Fruit fly (Drosophila melanogaster) whole organism, wandering third instar larva: ENCODE data around the gene Appl.

ENCODE experiments used
- CG9705 ChIP-seq: fragments of 200-800 bp; sonication (Bioruptor generic); optimal IDR thresholded peaks from 2 replicates; lab custom pipeline; 2018; ENCODE audit warnings: missing biosample characterization, mild to moderate bottlenecking, missing genetic modification characterization
- CrebA ChIP-seq: fragments of 200-800 bp; sonication (Bioruptor generic); optimal IDR thresholded peaks from 2 replicates; lab custom pipeline; 2016; ENCODE audit warnings: missing biosample characterization, mild to moderate bottlenecking, missing genetic modification characterization, borderline replicate concordance
- Hr83 ChIP-seq: fragments of 200-300 bp; sonication (Bioruptor generic); optimal IDR thresholded peaks from 2 replicates; lab custom pipeline; 2016; ENCODE audit warnings: missing biosample characterization, mild to moderate bottlenecking, missing genetic modification characterization, moderate library complexity; ENCODE audit not compliant: poor library complexity, severe bottlenecking
- Myc ChIP-seq: fragments of >200 bp; optimal IDR thresholded peaks from 2 replicates; lab custom pipeline; 2017
- dmrt93B ChIP-seq: fragments of 200-800 bp; sonication (Bioruptor generic); optimal IDR thresholded peaks from 2 replicates; lab custom pipeline; 2018; ENCODE audit warnings: missing biosample characterization, mild to moderate bottlenecking, missing genetic modification characterization
- ey ChIP-seq: fragments of 200-800 bp; sonication (Bioruptor generic); optimal IDR thresholded peaks from 2 replicates; lab custom pipeline; 2016; ENCODE audit warnings: missing biosample characterization, missing genetic modification characterization
- fru ChIP-seq: fragments of 200-800 bp; sonication (Bioruptor generic); optimal IDR thresholded peaks from 3 replicates; lab custom pipeline; 2016; ENCODE audit warnings: missing biosample characterization, mild to moderate bottlenecking, missing genetic modification characterization
- h ChIP-seq: fragments of 200-800 bp; sonication (Bioruptor generic); optimal IDR thresholded peaks from 3 replicates; lab custom pipeline; 2016; ENCODE audit warnings: missing biosample characterization, mild to moderate bottlenecking, missing genetic modification characterization
- psq ChIP-seq: fragments of 200-800 bp; sonication (Bioruptor generic); optimal IDR thresholded peaks from 3 replicates; lab custom pipeline; 2017; ENCODE audit warnings: missing biosample characterization, mild to moderate bottlenecking, missing genetic modification characterization, moderate library complexity

DNA sequence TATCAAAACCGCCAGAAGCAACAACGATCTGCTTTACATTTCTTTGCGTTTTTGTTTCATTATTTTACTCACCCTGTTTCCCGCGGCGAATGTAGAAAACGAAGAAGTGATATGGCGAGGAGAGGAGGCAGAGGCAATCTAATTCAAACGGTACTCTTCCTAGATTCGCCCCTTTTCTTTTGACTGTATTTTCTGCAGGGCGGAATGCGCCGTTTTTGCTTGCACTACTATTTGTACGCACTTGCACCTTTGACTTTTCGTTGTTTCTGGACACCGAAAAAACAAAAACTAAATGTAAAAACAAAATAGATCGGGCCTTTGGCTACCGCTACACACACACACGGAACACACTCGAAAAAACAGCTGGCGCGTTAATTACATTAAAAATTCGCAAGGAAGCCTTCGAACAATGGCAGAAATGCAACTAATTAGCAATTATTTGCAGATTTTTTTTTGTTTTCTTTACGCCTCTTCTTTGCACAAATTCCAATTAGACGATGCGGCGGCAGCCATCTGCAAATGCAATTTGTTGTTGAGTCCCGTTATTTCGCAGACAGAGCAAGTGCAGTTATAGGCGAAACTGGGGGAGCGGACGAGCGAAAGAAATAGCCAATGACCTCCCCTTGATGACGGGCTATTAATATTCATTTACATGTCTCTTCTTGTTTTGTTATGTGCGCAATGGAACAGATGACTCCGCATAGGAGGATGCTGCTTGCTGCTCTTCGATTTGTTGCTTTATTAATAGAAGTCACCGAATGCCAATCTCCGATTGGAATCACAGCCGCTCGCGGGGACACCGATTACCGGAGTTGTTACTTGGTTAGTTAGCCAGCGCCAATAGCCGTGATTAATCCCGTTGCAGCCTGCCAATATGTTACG is 89.2 kb downstream of the Appl start:
- TF ChIP-seq dmrt93B = no peak
- TF ChIP-seq psq (GFP tag; lab: Kevin White, UChicago) = no peak
- TF ChIP-seq Hr83 (GFP tag; lab: Kevin White, UChicago) = no peak
- no peak for TF ChIP-seq CG9705 (GFP tag; lab: Kevin White, UChicago)
- TF ChIP-seq fru (GFP tag; lab: Kevin White, UChicago) = no peak
- TF ChIP-seq h (GFP tag; lab: Kevin White, UChicago) = no peak
- no peak for TF ChIP-seq Myc (lab: Kevin White, UChicago)
- no peak for TF ChIP-seq ey
- no peak for TF ChIP-seq CrebA (GFP tag; lab: Kevin White, UChicago)
